Worm (Caenorhabditis elegans) whole organism, early embryonic: Measurements from ENCODE around the gene F02H6.3.

Experiments
- F13C5.2 ChIP-seq: sonication (generic microtip); optimal IDR thresholded peaks from 2 replicates; lab custom pipeline; 2017; ENCODE audit warnings: mild to moderate bottlenecking, missing genetic modification characterization, inconsistent platforms, missing compliant biosample characterization
- ama-1 ChIP-seq: fragments of 150-350 bp; optimal IDR thresholded peaks from 2 replicates; lab custom pipeline; 2014
- sea-1 ChIP-seq: fragments of 200-800 bp; sonication (Bioruptor generic); conservative IDR thresholded peaks from 2 replicates; pipeline ENCODE4 v1.3.6; 2022; ENCODE audit warnings: missing genetic modification characterization, missing compliant biosample characterization
- tbx-11 ChIP-seq: fragments of 200-800 bp; sonication (Bioruptor generic); IDR thresholded peaks from 2 replicates; pipeline ENCODE4 v1.3.6; 2022; ENCODE audit warnings: missing genetic modification characterization, missing compliant biosample characterization
- tra-4 ChIP-seq: sonication (generic microtip); optimal IDR thresholded peaks from 2 replicates; lab custom pipeline; 2017; ENCODE audit warnings: missing genetic modification characterization, missing compliant biosample characterization

DNA sequence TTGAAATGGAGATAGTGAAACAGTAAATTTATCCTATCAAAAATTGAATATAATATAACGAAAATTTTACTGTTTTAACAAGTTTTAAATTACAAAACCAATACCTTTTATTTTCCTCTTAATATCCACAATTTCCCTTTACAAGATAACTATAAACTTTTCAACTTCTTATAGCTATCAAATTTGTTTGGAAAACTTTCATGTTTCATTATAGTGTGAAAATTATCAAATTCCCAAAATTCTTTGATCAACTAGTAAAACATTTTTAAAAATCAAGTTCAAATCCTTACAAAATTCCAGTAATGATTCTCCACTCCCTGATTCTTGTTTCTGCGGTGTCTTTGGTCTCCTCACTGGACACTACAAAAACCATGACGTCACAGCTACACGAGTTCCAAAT is 21.1 kb upstream of the F02H6.3 start, which contains the start of gene R05A10.1:
- TF ChIP-seq ama-1 (lab: Kevin White, UChicago) (no peak), tbx-11 (GFP tag; lab: Robert Waterston, UW) (no peak), F13C5.2 (tag; lab: Kevin White, UChicago) (no peak), sea-1 (GFP tag; lab: Robert Waterston, UW) (no peak), tra-4 (tag; lab: Kevin White, UChicago) (no peak)
